Worm (Caenorhabditis elegans) whole organism, mixed stage, embryonic: ENCODE results near the gene tyr-1.

Experiments
- M03D4.4 ChIP-seq: sonication (generic microtip); optimal IDR thresholded peaks from 2 replicates; lab custom pipeline; 2017; ENCODE audit warnings: mild to moderate bottlenecking, missing genetic modification characterization, missing compliant biosample characterization
- bed-3 ChIP-seq: fragments of 200-800 bp; sonication (Bioruptor generic); optimal IDR thresholded peaks from 3 replicates; lab custom pipeline; 2018; ENCODE audit warnings: mild to moderate bottlenecking, missing genetic modification characterization, moderate library complexity, missing compliant biosample characterization
- blmp-1 ChIP-seq: fragments of 150-350 bp; optimal IDR thresholded peaks from 2 replicates; lab custom pipeline; 2014; ENCODE audit warnings: missing biosample characterization, missing genetic modification characterization
- ceh-39 ChIP-seq: fragments of 150-350 bp; optimal IDR thresholded peaks from 2 replicates; lab custom pipeline; 2014; ENCODE audit warnings: missing biosample characterization, missing genetic modification characterization
- ceh-43 ChIP-seq: fragments of 200-800 bp; sonication (Bioruptor generic); optimal IDR thresholded peaks from 2 replicates; lab custom pipeline; 2018; ENCODE audit warnings: mild to moderate bottlenecking, missing genetic modification characterization, moderate library complexity, missing compliant biosample characterization
- ceh-83 ChIP-seq: fragments of 200-800 bp; sonication (Bioruptor generic); optimal IDR thresholded peaks from 2 replicates; lab custom pipeline; 2018; ENCODE audit warnings: mild to moderate bottlenecking, missing genetic modification characterization, missing compliant biosample characterization
- ces-1 ChIP-seq: fragments of 150-350 bp; optimal IDR thresholded peaks from 2 replicates; lab custom pipeline; 2014; ENCODE audit warnings: missing biosample characterization, missing genetic modification reagents, missing genetic modification characterization
- elt-1 ChIP-seq: sonication (generic microtip); optimal IDR thresholded peaks from 2 replicates; lab custom pipeline; 2017; ENCODE audit warnings: missing genetic modification characterization, mild to moderate bottlenecking, missing compliant biosample characterization, antibody characterized with exemption, moderate library complexity, borderline replicate concordance; ENCODE audit not compliant: insufficient read depth
- elt-3 ChIP-seq: fragments of 150-350 bp; optimal IDR thresholded peaks from 2 replicates; lab custom pipeline; 2014; ENCODE audit warnings: missing biosample characterization, missing genetic modification characterization
- flh-1 ChIP-seq: fragments of 200-800 bp; sonication (Bioruptor generic); optimal IDR thresholded peaks from 2 replicates; lab custom pipeline; 2018; ENCODE audit warnings: mild to moderate bottlenecking, missing genetic modification characterization, moderate library complexity, missing compliant biosample characterization
- hlh-1 ChIP-seq: fragments of 150-350 bp; optimal IDR thresholded peaks from 2 replicates; lab custom pipeline; 2014; ENCODE audit warnings: missing biosample characterization, missing genetic modification reagents, missing genetic modification characterization
- lin-32 ChIP-seq: fragments of 200-800 bp; sonication (Bioruptor generic); optimal IDR thresholded peaks from 2 replicates; lab custom pipeline; 2018; ENCODE audit warnings: mild to moderate bottlenecking, missing genetic modification characterization, missing compliant biosample characterization
- lsy-2 ChIP-seq: fragments of 150-350 bp; optimal IDR thresholded peaks from 2 replicates; lab custom pipeline; 2014; ENCODE audit warnings: missing biosample characterization, missing genetic modification characterization
- mab-5 ChIP-seq: fragments of 150-350 bp; optimal IDR thresholded peaks from 2 replicates; lab custom pipeline; 2014; ENCODE audit warnings: missing biosample characterization, missing genetic modification characterization
- nhr-12 ChIP-seq: fragments of 150-350 bp; optimal IDR thresholded peaks from 2 replicates; lab custom pipeline; 2014; ENCODE audit warnings: missing biosample characterization, missing genetic modification characterization
- nhr-2 ChIP-seq: fragments of 150-350 bp; optimal IDR thresholded peaks from 2 replicates; lab custom pipeline; 2014; ENCODE audit warnings: missing biosample characterization, missing genetic modification characterization
- nhr-237 ChIP-seq: fragments of 150-350 bp; optimal IDR thresholded peaks from 2 replicates; lab custom pipeline; 2014; ENCODE audit warnings: missing biosample characterization, missing genetic modification characterization
- nhr-28 ChIP-seq: fragments of 150-350 bp; optimal IDR thresholded peaks from 2 replicates; lab custom pipeline; 2014; ENCODE audit warnings: missing biosample characterization, missing genetic modification characterization
- nhr-76 ChIP-seq: sonication (generic microtip); optimal IDR thresholded peaks from 2 replicates; lab custom pipeline; 2017; ENCODE audit warnings: missing biosample characterization, missing genetic modification characterization
- pha-4 ChIP-seq: fragments of 150-350 bp; optimal IDR thresholded peaks from 2 replicates; lab custom pipeline; 2018; ENCODE audit warnings: missing biosample characterization, missing genetic modification reagents, missing genetic modification characterization
- sem-2 ChIP-seq: fragments of 200-800 bp; sonication (Bioruptor generic); optimal IDR thresholded peaks from 2 replicates; lab custom pipeline; 2018; ENCODE audit warnings: mild to moderate bottlenecking, missing genetic modification characterization, missing compliant biosample characterization
- snpc-4 ChIP-seq: fragments of 150-350 bp; optimal IDR thresholded peaks from 2 replicates; lab custom pipeline; 2014; ENCODE audit warnings: missing biosample characterization, missing genetic modification characterization
- sptf-1 ChIP-seq: sonication (generic microtip); optimal IDR thresholded peaks from 2 replicates; lab custom pipeline; 2017; ENCODE audit warnings: mild to moderate bottlenecking, missing genetic modification characterization, moderate library complexity, missing compliant biosample characterization
- tbx-8 ChIP-seq: fragments of 200-800 bp; sonication (Bioruptor generic); optimal IDR thresholded peaks from 2 replicates; lab custom pipeline; 2018; ENCODE audit warnings: mild to moderate bottlenecking, missing genetic modification characterization, moderate library complexity, missing compliant biosample characterization
- unc-120 ChIP-seq: sonication (generic microtip); optimal IDR thresholded peaks from 2 replicates; lab custom pipeline; 2017; ENCODE audit warnings: missing genetic modification characterization, missing compliant biosample characterization; ENCODE audit not compliant: poor library complexity, severe bottlenecking
- unc-39 ChIP-seq: fragments of 150-350 bp; optimal IDR thresholded peaks from 2 replicates; lab custom pipeline; 2014; ENCODE audit warnings: missing biosample characterization, missing genetic modification characterization
- unc-62 ChIP-seq: fragments of 150-350 bp; optimal IDR thresholded peaks from 2 replicates; lab custom pipeline; 2014; ENCODE audit warnings: missing biosample characterization, missing genetic modification reagents, missing genetic modification characterization
- zip-8 ChIP-seq: fragments of 150-350 bp; optimal IDR thresholded peaks from 2 replicates; lab custom pipeline; 2014; ENCODE audit warnings: missing biosample characterization, missing genetic modification characterization

Gene tyr-1

DNA sequence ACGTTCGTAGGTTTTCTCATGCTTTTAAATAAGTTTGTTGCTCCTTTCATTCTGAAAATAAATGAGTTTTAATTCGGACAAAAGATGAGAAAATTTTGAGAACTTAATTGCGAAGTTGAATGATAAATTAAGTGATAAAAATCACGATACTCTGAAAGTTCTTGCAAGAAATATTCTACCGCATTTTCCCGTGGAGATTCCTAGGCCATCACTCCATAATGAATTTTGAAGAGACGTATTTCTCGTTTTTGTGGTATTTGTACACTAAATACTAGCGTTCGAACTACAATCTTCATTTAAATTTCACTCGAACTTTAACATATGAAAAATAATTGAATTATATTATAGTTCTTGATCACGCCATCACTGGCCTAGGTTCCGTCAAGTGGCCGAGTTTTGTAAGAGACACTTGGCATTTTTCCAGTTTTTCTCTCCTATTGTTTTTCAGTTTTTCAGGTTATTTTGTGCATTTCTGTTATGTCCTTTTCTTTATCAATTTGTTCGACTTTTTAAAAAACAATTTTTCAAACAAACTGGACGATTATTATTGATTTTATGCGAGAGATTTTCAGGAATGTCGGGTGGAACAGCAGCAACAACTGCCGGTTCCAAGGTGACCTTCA lies 15.1 kb upstream of the tyr-1 start, which contains the start of the genes coq-5 and ufm-1:
coq-5 (minus strand) TSS at position 51 of the 623 bp plus-strand sequence.
ufm-1 (plus strand) TSS at position 573 of the 623 bp plus-strand sequence.
- TF ChIP-seq ces-1 (GFP tag; lab: Kevin White, UChicago) (peak; percentile 10), hlh-1 (no peak)

- no peak for TF ChIP-seq nhr-237
- TF ChIP-seq, all 35 proteins: peak for 0
Measured at ce11 chrIII:7859313-7859712, 14.3 kb upstream of the tyr-1 start, which contains the start of gene tomm-7. tomm-7 (plus strand) TSS chrIII:7859613.

ce11 chrIII:7860885-7861284 lies 12.7 kb upstream of the tyr-1 start, which contains the start of gene cuc-1:
cuc-1 (minus strand) TSS chrIII:7860985.
- TF ChIP-seq zip-8 (peak; percentile 36), M03D4.4 (tag; lab: Kevin White, UChicago) (no peak)

DNA sequence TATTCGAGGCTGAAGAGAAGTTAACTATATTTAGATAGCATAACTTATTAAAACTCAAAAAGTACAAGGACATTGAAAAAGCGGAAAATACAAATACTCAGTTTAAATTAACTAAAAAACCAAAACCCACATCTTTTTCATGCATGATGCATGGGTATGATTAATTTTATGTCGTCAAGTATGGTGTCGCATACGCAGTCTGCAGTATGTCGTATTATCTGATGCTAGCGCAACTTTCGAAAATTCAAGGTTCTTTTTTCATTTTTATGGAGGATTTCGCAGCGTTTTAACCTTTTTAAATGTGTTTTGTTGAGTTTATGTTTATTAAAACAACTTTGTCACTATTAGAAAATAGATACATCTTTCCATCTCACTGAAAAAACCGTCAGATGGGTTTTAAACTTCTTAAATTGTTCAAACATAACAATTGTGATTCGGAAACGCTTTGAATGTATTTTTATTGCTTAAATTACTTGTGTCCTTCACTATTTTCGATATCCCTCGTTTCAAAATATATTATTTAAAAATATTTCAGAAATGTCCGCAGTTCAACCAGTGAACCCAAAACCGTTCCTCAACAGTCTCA lies 12.0 kb upstream of the tyr-1 start, which contains the start of gene snr-5:
snr-5 (plus strand) TSS at position 536 of the 586 bp plus-strand sequence.
- TF ChIP-seq nhr-2 (tag; lab: Kevin White, UChicago) (no peak), nhr-28 (tag; lab: Kevin White, UChicago) (no peak), hlh-1 (no peak), sem-2 (GFP tag; lab: Kevin White, UChicago) (no peak), sptf-1 (no peak), ceh-83 (GFP tag; lab: Kevin White, UChicago) (no peak), ceh-39 (no peak), pha-4 (tag; lab: Kevin White, UChicago) (no peak), mab-5 (no peak), unc-120 (tag; lab: Kevin White, UChicago) (no peak), lin-32 (GFP tag; lab: Kevin White, UChicago) (no peak), ceh-43 (no peak), nhr-76 (tag; lab: Kevin White, UChicago) (no peak), elt-3 (tag; lab: Kevin White, UChicago) (no peak), nhr-237 (no peak), lsy-2 (tag; lab: Kevin White, UChicago) (no peak), blmp-1 (tag; lab: Kevin White, UChicago) (no peak), nhr-12 (tag; lab: Kevin White, UChicago) (no peak), unc-39 (tag; lab: Kevin White, UChicago) (no peak)

DNA sequence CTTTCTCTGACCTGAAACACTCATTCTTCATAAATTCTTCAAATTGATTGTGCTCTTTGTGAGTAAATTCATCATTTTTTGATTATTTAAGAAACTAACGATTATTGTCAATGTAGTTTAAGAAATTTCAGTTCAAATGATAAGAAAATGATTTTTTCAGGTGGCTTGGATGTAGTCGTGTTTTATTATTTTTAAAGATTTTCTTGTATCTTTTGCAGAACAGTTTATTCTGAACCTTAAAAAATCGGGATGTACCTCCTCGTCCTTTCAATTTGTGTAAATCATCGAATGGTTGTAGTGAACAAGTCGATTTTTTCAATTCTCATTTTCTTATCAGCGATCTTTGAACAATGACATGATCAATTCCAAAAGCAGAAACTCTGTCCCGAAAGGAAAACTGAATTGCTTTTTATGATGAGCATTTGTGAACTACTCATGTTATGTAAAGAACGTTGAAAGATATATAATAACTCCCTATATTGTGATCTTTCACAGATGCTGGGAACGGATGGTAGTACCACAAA lies 8.3 kb upstream of the tyr-1 start, which contains the start of gene slc-17.3:
slc-17.3 (minus strand) TSS at position 51 of the 524 bp plus-strand sequence.
- TF ChIP-seq tbx-8 (GFP tag; lab: Kevin White, UChicago) = no peak
- no peak for TF ChIP-seq pha-4 (tag; lab: Kevin White, UChicago)
- no peak for TF ChIP-seq bed-3 (GFP tag; lab: Kevin White, UChicago)
- TF ChIP-seq zip-8 = no peak
- TF ChIP-seq elt-1 (tag; lab: Kevin White, UChicago) = no peak
- TF ChIP-seq M03D4.4 (tag; lab: Kevin White, UChicago) = no peak
- TF ChIP-seq sem-2 (GFP tag; lab: Kevin White, UChicago) = no peak
- TF ChIP-seq unc-62 (GFP tag; lab: Kevin White, UChicago) = no peak
- no peak for TF ChIP-seq blmp-1 (tag; lab: Kevin White, UChicago)
- TF ChIP-seq nhr-237 = no peak
- no peak for TF ChIP-seq ceh-39
- no peak for TF ChIP-seq nhr-2 (tag; lab: Kevin White, UChicago)
- no peak for TF ChIP-seq unc-39 (tag; lab: Kevin White, UChicago)
- TF ChIP-seq sptf-1 = no peak
- TF ChIP-seq flh-1 (GFP tag; lab: Kevin White, UChicago) = no peak
- TF ChIP-seq snpc-4 (tag; lab: Kevin White, UChicago) = no peak
- TF ChIP-seq, all 35 proteins: peak for 0

- TF ChIP-seq bed-3 (GFP tag; lab: Kevin White, UChicago) (no peak), unc-120 (tag; lab: Kevin White, UChicago) (no peak), sptf-1 (no peak), unc-62 (GFP tag; lab: Kevin White, UChicago) (no peak), unc-39 (tag; lab: Kevin White, UChicago) (no peak), nhr-76 (tag; lab: Kevin White, UChicago) (no peak), pha-4 (tag; lab: Kevin White, UChicago) (no peak), ces-1 (GFP tag; lab: Kevin White, UChicago) (no peak), ceh-39 (no peak), nhr-28 (tag; lab: Kevin White, UChicago) (no peak), sem-2 (GFP tag; lab: Kevin White, UChicago) (no peak)
- TF ChIP-seq, all 35 proteins: peak for 0
Measured at ce11 chrIII:7866189-7866588, 7.4 kb upstream of the tyr-1 start, which contains the start of gene cup-4. cup-4 (plus strand) TSS chrIII:7866489.
